Worm (Caenorhabditis elegans) whole organism, L4 larva: ENCODE results near the gene pqn-25.

ENCODE experiments used
- ama-1 ChIP-seq: fragments of 150-350 bp; optimal IDR thresholded peaks from 2 replicates; lab custom pipeline; 2014; ENCODE audit warnings: inconsistent platforms, mixed read lengths
- dve-1 ChIP-seq: sonication (generic microtip); optimal IDR thresholded peaks from 2 replicates; lab custom pipeline; 2017; ENCODE audit warnings: antibody characterized with exemption, mild to moderate bottlenecking, missing genetic modification characterization, missing compliant biosample characterization; ENCODE audit not compliant: insufficient read depth
- jun-1 ChIP-seq: fragments of 150-350 bp; optimal IDR thresholded peaks from 2 replicates; lab custom pipeline; 2014; ENCODE audit warnings: missing biosample characterization, missing genetic modification reagents, missing genetic modification characterization
- nhr-10 ChIP-seq: fragments of 150-350 bp; optimal IDR thresholded peaks from 2 replicates; lab custom pipeline; 2014; ENCODE audit warnings: missing biosample characterization, missing genetic modification characterization
- nhr-237 ChIP-seq: sonication (generic microtip); optimal IDR thresholded peaks from 2 replicates; lab custom pipeline; 2017; ENCODE audit warnings: missing biosample characterization, missing genetic modification characterization
- nhr-28 ChIP-seq: fragments of 150-350 bp; optimal IDR thresholded peaks from 2 replicates; lab custom pipeline; 2014; ENCODE audit warnings: missing biosample characterization, missing genetic modification characterization

DNA sequence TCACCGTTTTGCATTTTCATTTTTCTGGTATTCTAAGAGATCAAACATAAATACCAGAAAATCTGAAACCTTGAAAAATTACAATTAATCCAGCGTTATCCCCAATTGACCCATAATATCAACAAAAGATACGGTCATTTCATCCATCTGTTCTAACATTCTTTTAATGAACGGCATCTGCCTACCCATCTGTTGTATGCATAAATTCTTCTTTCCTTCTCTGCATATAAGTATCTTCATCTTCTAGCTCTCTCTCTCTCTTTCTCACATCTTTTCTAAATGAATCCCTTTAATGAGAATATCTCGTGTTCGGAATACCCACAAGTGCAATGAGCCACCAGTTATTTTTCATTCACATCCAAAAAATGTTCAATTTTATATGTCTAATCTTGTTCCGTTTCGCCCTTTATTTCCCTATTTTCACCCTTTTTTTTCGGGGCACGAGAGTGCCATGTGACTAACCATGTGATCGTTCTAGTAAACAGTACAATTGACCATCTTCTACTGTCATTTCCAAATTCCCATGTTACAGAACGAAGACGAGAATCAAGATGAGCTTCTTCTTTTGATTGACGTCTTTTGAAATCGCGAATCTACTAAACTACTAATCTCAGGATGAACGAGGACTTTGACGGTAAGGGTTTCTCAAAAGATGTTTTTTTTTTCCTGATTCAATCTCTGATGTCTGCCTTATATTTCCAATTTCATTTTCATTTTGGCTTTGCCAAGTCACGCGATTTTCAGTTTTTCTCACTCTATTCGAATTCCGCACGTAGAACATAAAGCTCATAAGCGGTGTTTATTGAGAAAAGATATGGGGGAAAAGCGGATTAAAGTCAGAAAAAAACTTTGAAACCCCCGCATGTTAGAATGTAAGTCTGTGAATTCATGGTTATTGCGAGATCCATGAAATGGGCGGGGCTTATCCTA is 10.8 kb downstream of the pqn-25 start, which contains the start of gene R02F2.1:
- TF ChIP-seq ama-1 (peak; percentile 36), nhr-10 (tag; lab: Kevin White, UChicago) (no peak), dve-1 (peak; percentile 59), jun-1 (no peak), nhr-28 (tag; lab: Kevin White, UChicago) (peak; percentile 32), nhr-237 (no peak)
